Fruit fly (Drosophila melanogaster) whole organism, wandering third instar larva: Measurements from ENCODE around the gene Ekar.

Experiments used
- Jra ChIP-seq: sonication (Bioruptor generic); optimal IDR thresholded peaks from 2 replicates; lab custom pipeline; 2016; ENCODE audit warnings: missing biosample characterization, missing genetic modification characterization
- jim ChIP-seq: fragments of 175-275, 200-325 bp; sonication (Bioruptor generic); optimal IDR thresholded peaks from 2 replicates; lab custom pipeline; 2016; ENCODE audit warnings: missing biosample characterization, mild to moderate bottlenecking, missing genetic modification characterization
- tai ChIP-seq: sonication (Bioruptor generic); optimal IDR thresholded peaks from 2 replicates; lab custom pipeline; 2016; ENCODE audit warnings: missing biosample characterization, missing genetic modification characterization
- usp ChIP-seq: fragments of >200 bp; optimal IDR thresholded peaks from 2 replicates; lab custom pipeline; 2017; ENCODE audit warnings: missing biosample characterization, missing genetic modification characterization

DNA sequence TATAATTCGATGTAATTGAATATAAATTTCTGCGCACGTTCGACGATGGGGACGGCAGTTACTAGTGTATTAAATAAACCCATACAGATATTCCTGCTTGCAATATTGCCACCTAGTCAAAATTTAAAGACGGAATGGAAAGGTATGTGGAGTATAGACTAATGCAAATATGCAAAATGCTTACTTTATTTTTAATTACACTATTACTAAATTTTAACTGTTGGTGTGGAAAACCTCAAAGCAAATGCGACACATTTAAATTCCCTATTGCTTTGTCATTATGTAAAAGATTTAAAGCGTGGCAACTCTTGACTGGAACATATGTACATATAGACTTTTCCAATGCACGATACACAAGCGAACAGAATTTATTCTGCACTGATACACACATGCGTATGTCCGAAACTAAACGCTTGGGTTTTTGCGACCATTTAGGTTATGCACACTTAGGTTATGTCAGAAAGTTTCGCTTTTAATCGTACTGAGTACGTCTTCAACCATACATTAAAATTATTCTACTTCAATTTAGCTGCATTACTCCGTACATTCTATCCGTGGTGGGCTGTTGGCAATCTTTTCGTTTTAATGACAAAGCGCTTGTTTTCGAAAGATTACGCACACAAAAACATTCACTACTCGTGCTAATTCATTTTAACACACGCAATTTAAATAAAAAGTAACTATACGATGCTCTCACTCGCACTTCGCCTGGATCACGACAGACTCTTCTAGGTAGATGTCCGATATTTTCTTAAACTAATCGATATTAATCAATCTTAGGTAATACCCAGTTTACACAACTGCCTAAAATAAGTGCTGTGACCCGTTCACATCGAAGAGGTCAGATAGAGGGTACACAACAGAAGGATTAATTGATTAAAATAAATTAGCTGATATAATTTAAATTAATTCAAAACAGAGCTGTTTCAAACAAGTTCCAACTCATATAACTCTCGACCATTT is 13.8 kb upstream of the Ekar start, which contains the start of gene gw:
- TF ChIP-seq Jra (GFP tag; lab: Kevin White, UChicago) (peak; percentile 86), usp (no peak), jim (GFP tag; lab: Kevin White, UChicago) (no peak), tai (GFP tag; lab: Kevin White, UChicago) (peak; percentile 83)
